Fruit fly (Drosophila melanogaster) whole organism, prepupa: ENCODE results near the gene CG3213.

Experiments
- Blimp-1 ChIP-seq: fragments of 200-800 bp; sonication (Bioruptor generic); optimal IDR thresholded peaks from 3 replicates; lab custom pipeline; 2017; ENCODE audit warnings: missing biosample characterization, missing genetic modification characterization, mild to moderate bottlenecking, moderate library complexity, missing genetic modification reagents
- CG10631 ChIP-seq: fragments of 200-800 bp; sonication (Bioruptor generic); optimal IDR thresholded peaks from 2 replicates; lab custom pipeline; 2016; ENCODE audit warnings: missing biosample characterization, missing genetic modification characterization
- CG11762 ChIP-seq: fragments of 200-800 bp; sonication (Bioruptor generic); optimal IDR thresholded peaks from 3 replicates; lab custom pipeline; 2016; ENCODE audit warnings: missing biosample characterization, missing genetic modification characterization; ENCODE audit not compliant: insufficient read depth
- CG11902 ChIP-seq: fragments of 200-800 bp; sonication (Bioruptor generic); optimal IDR thresholded peaks from 3 replicates; lab custom pipeline; 2016; ENCODE audit warnings: missing biosample characterization, missing genetic modification characterization
- CG15336 ChIP-seq: fragments of 200-800 bp; sonication (Bioruptor generic); IDR thresholded peaks from 2 replicates; pipeline ENCODE4 v1.3.6; 2022; ENCODE audit warnings: missing biosample characterization, missing genetic modification characterization
- CG1621 ChIP-seq: fragments of 200-800 bp; sonication (Bioruptor generic); optimal IDR thresholded peaks from 3 replicates; lab custom pipeline; 2018; ENCODE audit warnings: missing biosample characterization, mild to moderate bottlenecking, missing genetic modification characterization
- CG16779 ChIP-seq: fragments of 200-800 bp; sonication (Bioruptor generic); optimal IDR thresholded peaks from 3 replicates; lab custom pipeline; 2017; ENCODE audit warnings: missing biosample characterization, mild to moderate bottlenecking, missing genetic modification characterization
- CG3032 ChIP-seq: fragments of 200-800 bp; optimal IDR thresholded peaks from 2 replicates; lab custom pipeline; 2019; ENCODE audit warnings: missing biosample characterization, mild to moderate bottlenecking, missing genetic modification characterization, moderate library complexity
- CG31627 ChIP-seq: fragments of 200-800 bp; sonication (Bioruptor generic); optimal IDR thresholded peaks from 3 replicates; lab custom pipeline; 2016; ENCODE audit warnings: missing biosample characterization, missing genetic modification characterization
- CG32006 ChIP-seq: fragments of 200-800 bp; sonication (Bioruptor generic); optimal IDR thresholded peaks from 3 replicates; lab custom pipeline; 2017; ENCODE audit warnings: missing biosample characterization, mild to moderate bottlenecking, missing genetic modification characterization
- CG34406 ChIP-seq: fragments of 200-800 bp; sonication (Bioruptor generic); optimal IDR thresholded peaks from 3 replicates; lab custom pipeline; 2016; ENCODE audit warnings: missing biosample characterization, missing genetic modification characterization
- CG3919 ChIP-seq: fragments of 200-800 bp; sonication (Bioruptor generic); optimal IDR thresholded peaks from 3 replicates; lab custom pipeline; 2016; ENCODE audit warnings: missing biosample characterization, missing genetic modification characterization
- CG4318 ChIP-seq: fragments of 200-800 bp; sonication (Bioruptor generic); optimal IDR thresholded peaks from 3 replicates; lab custom pipeline; 2017; ENCODE audit warnings: missing biosample characterization, mild to moderate bottlenecking, missing genetic modification characterization
- CG6163 ChIP-seq: fragments of 200-800 bp; sonication (Bioruptor generic); IDR thresholded peaks from 3 replicates; pipeline ENCODE4 v1.3.6; 2022; ENCODE audit warnings: missing biosample characterization, missing genetic modification characterization
- CG6276 ChIP-seq: fragments of 200-800 bp; sonication (Bioruptor generic); optimal IDR thresholded peaks from 2 replicates; lab custom pipeline; 2017; ENCODE audit warnings: missing biosample characterization, mild to moderate bottlenecking, missing genetic modification characterization
- CG6792 ChIP-seq: fragments of 200-800 bp; sonication (Bioruptor generic); optimal IDR thresholded peaks from 3 replicates; lab custom pipeline; 2016; ENCODE audit warnings: missing biosample characterization, missing genetic modification characterization
- CG6808 ChIP-seq: fragments of 200-800 bp; sonication (Bioruptor generic); optimal IDR thresholded peaks from 3 replicates; lab custom pipeline; 2017; ENCODE audit warnings: missing biosample characterization, missing genetic modification characterization, mild to moderate bottlenecking, moderate library complexity, missing genetic modification reagents
- CG6854 ChIP-seq: fragments of 200-800 bp; sonication (Bioruptor generic); optimal IDR thresholded peaks from 2 replicates; lab custom pipeline; 2017; ENCODE audit warnings: missing biosample characterization, mild to moderate bottlenecking, missing genetic modification characterization
- CG7368 ChIP-seq: fragments of 200-800 bp; sonication (Bioruptor generic); optimal IDR thresholded peaks from 3 replicates; lab custom pipeline; 2016; ENCODE audit warnings: missing biosample characterization, missing genetic modification characterization
- CG8119 ChIP-seq: fragments of 200-800 bp; sonication (Bioruptor generic); IDR thresholded peaks from 3 replicates; pipeline ENCODE4 v1.3.6; 2022; ENCODE audit warnings: missing biosample characterization, missing genetic modification characterization
- CG8319 ChIP-seq: fragments of 200-800 bp; sonication (Bioruptor generic); optimal IDR thresholded peaks from 3 replicates; lab custom pipeline; 2016; ENCODE audit warnings: missing biosample characterization, missing genetic modification characterization
- CG8632 ChIP-seq: fragments of 200-800 bp; sonication (Bioruptor generic); optimal IDR thresholded peaks from 3 replicates; lab custom pipeline; 2016; ENCODE audit warnings: missing biosample characterization, missing genetic modification characterization
- CG9139 ChIP-seq: fragments of 200-800 bp; sonication (Bioruptor generic); optimal IDR thresholded peaks from 3 replicates; lab custom pipeline; 2017; ENCODE audit warnings: missing biosample characterization, mild to moderate bottlenecking, missing genetic modification characterization
- Eip75B ChIP-seq: fragments of 200-800 bp; sonication (Bioruptor generic); optimal IDR thresholded peaks from 3 replicates; lab custom pipeline; 2016; ENCODE audit warnings: missing biosample characterization, missing genetic modification characterization
- Eip78C ChIP-seq: fragments of 200-800 bp; sonication (Bioruptor generic); peaks from one replicate; lab custom pipeline; 2016; ENCODE audit warnings: missing biosample characterization, missing genetic modification characterization
- Ets21C ChIP-seq: fragments of 200-800 bp; sonication (Bioruptor generic); optimal IDR thresholded peaks from 3 replicates; lab custom pipeline; 2016; ENCODE audit warnings: missing biosample characterization, missing genetic modification characterization
- Ets96B ChIP-seq: fragments of 200-800 bp; optimal IDR thresholded peaks from 2 replicates; lab custom pipeline; 2019; ENCODE audit warnings: missing biosample characterization, mild to moderate bottlenecking, missing genetic modification characterization, moderate library complexity
- Hr38 ChIP-seq: sonication (Bioruptor generic); optimal IDR thresholded peaks from 2 replicates; lab custom pipeline; 2016; ENCODE audit warnings: missing biosample characterization, missing genetic modification characterization
- Hr39 ChIP-seq: fragments of 200-800 bp; sonication (Bioruptor generic); optimal IDR thresholded peaks from 2 replicates; lab custom pipeline; 2016; ENCODE audit warnings: missing biosample characterization, missing genetic modification characterization
- Hr4 ChIP-seq: fragments of 200-800 bp; sonication (Bioruptor generic); optimal IDR thresholded peaks from 3 replicates; lab custom pipeline; 2016; ENCODE audit warnings: missing biosample characterization, missing genetic modification characterization
- Lpt ChIP-seq: fragments of 200-800 bp; sonication (Bioruptor generic); optimal IDR thresholded peaks from 3 replicates; lab custom pipeline; 2016; ENCODE audit warnings: missing biosample characterization, missing genetic modification characterization
- Met ChIP-seq: fragments of 200-800 bp; sonication (Bioruptor generic); optimal IDR thresholded peaks from 3 replicates; lab custom pipeline; 2016; ENCODE audit warnings: missing biosample characterization, missing genetic modification characterization
- OdsH ChIP-seq: fragments of 200-800 bp; sonication (Bioruptor generic); optimal IDR thresholded peaks from 3 replicates; lab custom pipeline; 2016; ENCODE audit warnings: missing biosample characterization, missing genetic modification characterization
- Smox ChIP-seq: fragments of 200-800 bp; sonication (Bioruptor generic); optimal IDR thresholded peaks from 3 replicates; lab custom pipeline; 2016; ENCODE audit warnings: missing biosample characterization, missing genetic modification characterization
- Sox102F ChIP-seq: fragments of 200-800 bp; sonication (Bioruptor generic); optimal IDR thresholded peaks from 2 replicates; lab custom pipeline; 2016; ENCODE audit warnings: missing biosample characterization, mild to moderate bottlenecking, missing genetic modification characterization
- Sox14 ChIP-seq: fragments of 200-800 bp; sonication (Bioruptor generic); optimal IDR thresholded peaks from 3 replicates; lab custom pipeline; 2016; ENCODE audit warnings: missing biosample characterization, missing genetic modification characterization
- Sox15 ChIP-seq: fragments of 200-800 bp; sonication (Bioruptor generic); optimal IDR thresholded peaks from 3 replicates; lab custom pipeline; 2016; ENCODE audit warnings: missing biosample characterization, missing genetic modification characterization
- achi ChIP-seq: fragments of 200-800 bp; sonication (Bioruptor generic); optimal IDR thresholded peaks from 3 replicates; lab custom pipeline; 2016; ENCODE audit warnings: missing biosample characterization, missing genetic modification characterization
- acj6 ChIP-seq: fragments of 200-800 bp; sonication (Bioruptor generic); optimal IDR thresholded peaks from 3 replicates; lab custom pipeline; 2016; ENCODE audit warnings: missing biosample characterization, missing genetic modification characterization
- dac ChIP-seq: fragments of 200-800 bp; sonication (Bioruptor generic); optimal IDR thresholded peaks from 2 replicates; lab custom pipeline; 2017; ENCODE audit warnings: missing biosample characterization, mild to moderate bottlenecking, missing genetic modification characterization
- dsx ChIP-seq: fragments of 200-800 bp; optimal IDR thresholded peaks from 3 replicates; lab custom pipeline; 2019; ENCODE audit warnings: missing biosample characterization, mild to moderate bottlenecking, missing genetic modification characterization, moderate library complexity; ENCODE audit not compliant: poor library complexity, severe bottlenecking
- esn ChIP-seq: fragments of 200-800 bp; sonication (Bioruptor generic); optimal IDR thresholded peaks from 2 replicates; lab custom pipeline; 2016; ENCODE audit warnings: missing biosample characterization, mild to moderate bottlenecking, missing genetic modification characterization, moderate library complexity
- fd59A ChIP-seq: fragments of 200-800 bp; sonication (Bioruptor generic); optimal IDR thresholded peaks from 2 replicates; lab custom pipeline; 2017; ENCODE audit warnings: missing biosample characterization, mild to moderate bottlenecking, missing genetic modification characterization, missing genetic modification reagents
- fkh ChIP-seq: fragments of 200-800 bp; sonication (Bioruptor generic); optimal IDR thresholded peaks from 3 replicates; lab custom pipeline; 2017; ENCODE audit warnings: missing biosample characterization, mild to moderate bottlenecking, missing genetic modification characterization, moderate library complexity
- net ChIP-seq: fragments of 200-800 bp; sonication (Bioruptor generic); optimal IDR thresholded peaks from 3 replicates; lab custom pipeline; 2016; ENCODE audit warnings: missing biosample characterization, missing genetic modification characterization
- pdm3 ChIP-seq: fragments of 200-800 bp; sonication (Bioruptor generic); optimal IDR thresholded peaks from 3 replicates; lab custom pipeline; 2016; ENCODE audit warnings: missing biosample characterization, missing genetic modification characterization
- spab ChIP-seq: fragments of 200-800 bp; sonication (Bioruptor generic); optimal IDR thresholded peaks from 2 replicates; lab custom pipeline; 2017; ENCODE audit warnings: missing biosample characterization, mild to moderate bottlenecking, missing genetic modification characterization, missing genetic modification reagents
- svp ChIP-seq: fragments of 200-800 bp; sonication (Bioruptor generic); peaks from one replicate; lab custom pipeline; 2016; ENCODE audit warnings: missing biosample characterization, missing genetic modification characterization
- vri ChIP-seq: fragments of 200-800 bp; sonication (Bioruptor generic); optimal IDR thresholded peaks from 3 replicates; lab custom pipeline; 2016; ENCODE audit warnings: missing biosample characterization, mild to moderate bottlenecking, missing genetic modification characterization

CG3213 gene

dm6 chr2L:3567394-3567793 lies 47.9 kb upstream of the CG3213 start (continued):
- TF ChIP-seq esn (GFP tag; lab: Kevin White, UChicago): peak; percentile 40
- peak; percentile 11 for TF ChIP-seq CG34406
- TF ChIP-seq Sox14 (GFP tag; lab: Kevin White, UChicago): no peak
- TF ChIP-seq net: no peak
- TF ChIP-seq CG16779: peak; percentile 0
- peak; percentile 9 for TF ChIP-seq Smox
- peak; percentile 27 for TF ChIP-seq achi
- TF ChIP-seq CG10631 (GFP tag; lab: Kevin White, UChicago): peak; percentile 17
- TF ChIP-seq OdsH (GFP tag; lab: Kevin White, UChicago): peak; percentile 17
- TF ChIP-seq Eip78C (GFP tag; lab: Kevin White, UChicago): peak; percentile 76

dm6 chr2L:3566532-3566931 lies 47.1 kb upstream of the CG3213 start:
- TF ChIP-seq CG6808 (GFP tag; lab: Kevin White, UChicago): peak; percentile 56
- TF ChIP-seq CG11762: peak; percentile 23
- TF ChIP-seq Blimp-1 (GFP tag; lab: Kevin White, UChicago): no peak
- peak; percentile 57 for TF ChIP-seq pdm3 (GFP tag; lab: Kevin White, UChicago)
- TF ChIP-seq Hr39 (GFP tag; lab: Kevin White, UChicago): peak; percentile 72
- peak; percentile 4 for TF ChIP-seq Sox15 (GFP tag; lab: Kevin White, UChicago)
- peak; percentile 39 for TF ChIP-seq CG7368 (GFP tag; lab: Kevin White, UChicago)
- TF ChIP-seq Ets21C (GFP tag; lab: Kevin White, UChicago): peak; percentile 55
- TF ChIP-seq CG4318 (GFP tag; lab: Kevin White, UChicago): no peak
- TF ChIP-seq dsx: no peak
- peak; percentile 35 for TF ChIP-seq acj6 (GFP tag; lab: Kevin White, UChicago)
- peak; percentile 34 for TF ChIP-seq CG34406
- peak; percentile 71 for TF ChIP-seq Sox14 (GFP tag; lab: Kevin White, UChicago)
- TF ChIP-seq Eip75B (GFP tag; lab: Kevin White, UChicago): peak; percentile 44
- no peak for TF ChIP-seq CG6854 (GFP tag; lab: Kevin White, UChicago)
- TF ChIP-seq CG3919 (GFP tag; lab: Kevin White, UChicago): peak; percentile 75
- peak; percentile 58 for TF ChIP-seq CG6792 (GFP tag; lab: Kevin White, UChicago)
- TF ChIP-seq OdsH (GFP tag; lab: Kevin White, UChicago): peak; percentile 58
- peak; percentile 71 for TF ChIP-seq CG10631 (GFP tag; lab: Kevin White, UChicago)
- peak; percentile 56 for TF ChIP-seq Ets96B
- TF ChIP-seq Lpt (GFP tag; lab: Kevin White, UChicago): no peak
- peak; percentile 52 for TF ChIP-seq achi
- peak; percentile 31 for TF ChIP-seq vri (GFP tag; lab: Kevin White, UChicago)
- peak; percentile 51 for TF ChIP-seq CG32006 (GFP tag; lab: Kevin White, UChicago)
- TF ChIP-seq CG31627 (GFP tag; lab: Kevin White, UChicago): peak; percentile 66
- TF ChIP-seq dac (GFP tag; lab: Kevin White, UChicago): no peak
- TF ChIP-seq CG8632 (GFP tag; lab: Kevin White, UChicago): peak; percentile 30
- TF ChIP-seq CG8319 (GFP tag; lab: Kevin White, UChicago): peak; percentile 9
- TF ChIP-seq fkh: no peak
- TF ChIP-seq CG11902 (GFP tag; lab: Kevin White, UChicago): peak; percentile 20
- TF ChIP-seq CG6163 (GFP tag; lab: Robert Waterston, UW): peak; percentile 79
- TF ChIP-seq Sox102F (GFP tag; lab: Kevin White, UChicago): peak; percentile 59
- TF ChIP-seq Hr38: no peak
- peak; percentile 41; the same call in 1 of the 2 replicates for TF ChIP-seq CG15336 (GFP tag; lab: Robert Waterston, UW)
- TF ChIP-seq CG6276 (GFP tag; lab: Kevin White, UChicago): no peak
- peak; percentile 15 for TF ChIP-seq Hr4 (GFP tag; lab: Kevin White, UChicago)
- TF ChIP-seq CG9139 (GFP tag; lab: Kevin White, UChicago): peak; percentile 12
- peak; percentile 60 for TF ChIP-seq Met
- TF ChIP-seq CG1621 (tag; lab: Kevin White, UChicago): peak; percentile 56
- peak; percentile 90 for TF ChIP-seq svp
- TF ChIP-seq spab (GFP tag; lab: Kevin White, UChicago): peak; percentile 54
- TF ChIP-seq CG16779: peak; percentile 22
- peak; percentile 2 for TF ChIP-seq net
- peak; percentile 47 for TF ChIP-seq fd59A
- TF ChIP-seq Eip78C (GFP tag; lab: Kevin White, UChicago): peak; percentile 80
- peak; percentile 58 for TF ChIP-seq CG3032
- TF ChIP-seq CG8119 (GFP tag; lab: Robert Waterston, UW): peak; percentile 58
